Worm (Caenorhabditis elegans) whole organism, young adult: ENCODE results near the gene brp-1.
A peak's percentile ranks its signal among the peaks of the same experiment; 100 is the strongest.

ENCODE experiments used
- F22D6.2 ChIP-seq: sonication (generic microtip); optimal IDR thresholded peaks from 2 replicates; lab custom pipeline; 2016; ENCODE audit warnings: mild to moderate bottlenecking, missing genetic modification characterization, missing compliant biosample characterization
- F49E8.2 ChIP-seq: sonication (generic microtip); optimal IDR thresholded peaks from 3 replicates; lab custom pipeline; 2017; ENCODE audit warnings: missing genetic modification characterization, mild to moderate bottlenecking, missing compliant biosample characterization, antibody characterized with exemption, moderate library complexity; ENCODE audit not compliant: insufficient read depth
- Y79H2A.3 ChIP-seq: fragments of 200-800 bp; sonication (Bioruptor generic); conservative IDR thresholded peaks from 2 replicates; pipeline ENCODE4 v1.3.6; 2022; ENCODE audit warnings: missing genetic modification reagents, missing genetic modification characterization, missing compliant biosample characterization
- dox-1 ChIP-seq: fragments of 200-800 bp; sonication (Bioruptor generic); IDR thresholded peaks from 2 replicates; pipeline ENCODE4 v1.3.6; 2022; ENCODE audit warnings: missing genetic modification reagents, missing genetic modification characterization, missing compliant biosample characterization
- dpl-1 ChIP-seq: fragments of 150-350 bp; optimal IDR thresholded peaks from 2 replicates; lab custom pipeline; 2014; ENCODE audit warnings: missing biosample characterization, missing genetic modification reagents, missing genetic modification characterization
- egrh-3 ChIP-seq: fragments of 200-800 bp; sonication (Bioruptor generic); IDR thresholded peaks from 2 replicates; pipeline ENCODE4 v1.3.6; 2022; ENCODE audit warnings: missing genetic modification reagents, missing genetic modification characterization, missing compliant biosample characterization
- gei-17 ChIP-seq: fragments of 200-800 bp; sonication (Bioruptor generic); optimal IDR thresholded peaks from 2 replicates; lab custom pipeline; 2018; ENCODE audit warnings: mild to moderate bottlenecking, missing genetic modification characterization, missing compliant biosample characterization
- nfya-1 ChIP-seq: sonication (generic microtip); optimal IDR thresholded peaks from 2 replicates; lab custom pipeline; 2017; ENCODE audit warnings: antibody characterized with exemption, missing compliant biosample characterization, missing genetic modification characterization, borderline replicate concordance; ENCODE audit not compliant: insufficient read depth
- tlf-1 ChIP-seq: fragments of 200-800 bp; sonication (Bioruptor generic); optimal IDR thresholded peaks from 2 replicates; lab custom pipeline; 2018; ENCODE audit warnings: mild to moderate bottlenecking, missing genetic modification characterization, missing compliant biosample characterization
- unc-62 ChIP-seq: fragments of 150-350 bp; optimal IDR thresholded peaks from 2 replicates; lab custom pipeline; 2014; ENCODE audit warnings: missing biosample characterization, missing genetic modification reagents, missing genetic modification characterization
- ztf-28 ChIP-seq: fragments of 200-800 bp; sonication (Bioruptor generic); IDR thresholded peaks from 2 replicates; pipeline ENCODE4 v1.3.6; 2022; ENCODE audit warnings: missing genetic modification reagents, missing genetic modification characterization, missing compliant biosample characterization

DNA sequence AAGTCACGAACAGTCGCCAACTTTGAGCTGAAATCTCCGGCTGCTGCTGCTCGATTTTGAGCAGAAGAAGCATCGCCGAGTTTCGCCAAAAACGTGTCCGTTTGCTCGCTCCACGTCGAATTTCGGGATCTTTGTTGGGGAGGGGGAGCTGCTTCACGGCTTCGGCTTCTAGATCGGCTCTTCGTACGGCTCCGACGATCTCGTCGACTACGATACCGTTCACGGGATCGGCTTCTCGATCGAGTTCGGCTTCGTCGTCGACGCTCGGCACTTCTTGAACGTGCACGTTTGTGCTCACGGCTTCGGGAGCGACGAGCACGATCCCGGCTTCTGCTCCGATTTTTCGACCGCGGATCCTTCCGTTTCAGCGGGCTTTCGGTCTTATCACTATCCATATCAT lies 16.9 kb downstream of the brp-1 start:
- no peak for TF ChIP-seq F22D6.2 (tag; lab: Kevin White, UChicago)
- TF ChIP-seq ztf-28 (GFP tag; lab: Robert Waterston, UW) = no peak
- TF ChIP-seq nfya-1 = no peak
- peak; percentile 70; the same call in 1 of the 2 replicates for TF ChIP-seq egrh-3
- TF ChIP-seq dox-1 (GFP tag; lab: Robert Waterston, UW) = no peak
- no peak for TF ChIP-seq F49E8.2 (tag; lab: Kevin White, UChicago)
- TF ChIP-seq unc-62 = no peak
- TF ChIP-seq Y79H2A.3 (GFP tag; lab: Robert Waterston, UW) = no peak
- TF ChIP-seq dpl-1 = no peak
- no peak for TF ChIP-seq tlf-1
- TF ChIP-seq gei-17 (GFP tag; lab: Kevin White, UChicago) = no peak
